Worm (Caenorhabditis elegans) whole organism, L4 larva: ENCODE results near the gene srh-239.

Experiments
- F10B5.3 ChIP-seq: sonication (generic microtip); optimal IDR thresholded peaks from 2 replicates; lab custom pipeline; 2016; ENCODE audit warnings: mild to moderate bottlenecking, missing genetic modification characterization, missing compliant biosample characterization
- F26F4.8 ChIP-seq: fragments of 200-800 bp; sonication (Bioruptor generic); conservative IDR thresholded peaks from 2 replicates; pipeline ENCODE4 v1.3.6; 2022; ENCODE audit warnings: missing genetic modification characterization, missing compliant biosample characterization
- F49E8.2 ChIP-seq: sonication (generic microtip); optimal IDR thresholded peaks from 2 replicates; lab custom pipeline; 2016; ENCODE audit warnings: missing compliant biosample characterization, mild to moderate bottlenecking, missing genetic modification characterization, borderline replicate concordance
- ama-1 ChIP-seq: fragments of 150-350 bp; optimal IDR thresholded peaks from 2 replicates; lab custom pipeline; 2014; ENCODE audit warnings: inconsistent platforms, mixed read lengths
- ceh-82 ChIP-seq: sonication (generic microtip); optimal IDR thresholded peaks from 2 replicates; lab custom pipeline; 2017; ENCODE audit warnings: missing biosample characterization, missing genetic modification characterization
- ces-1 ChIP-seq: fragments of 150-350 bp; sonication (generic microtip); optimal IDR thresholded peaks from 4 replicates; lab custom pipeline; 2014; ENCODE audit warnings: missing biosample characterization, missing genetic modification reagents, missing genetic modification characterization
- fkh-10 ChIP-seq: fragments of 150-350 bp; optimal IDR thresholded peaks from 2 replicates; lab custom pipeline; 2014; ENCODE audit warnings: missing biosample characterization, missing genetic modification reagents, missing genetic modification characterization
- lin-39 ChIP-seq: fragments of 150-350 bp; optimal IDR thresholded peaks from 2 replicates; lab custom pipeline; 2014; ENCODE audit warnings: missing biosample characterization, missing genetic modification reagents, missing genetic modification characterization
- lir-3 ChIP-seq: sonication (generic microtip); optimal IDR thresholded peaks from 2 replicates; lab custom pipeline; 2016; ENCODE audit warnings: mild to moderate bottlenecking, missing genetic modification characterization, missing compliant biosample characterization
- nhr-11 ChIP-seq: fragments of 150-350 bp; optimal IDR thresholded peaks from 2 replicates; lab custom pipeline; 2014; ENCODE audit warnings: missing biosample characterization, missing genetic modification characterization
- nhr-77 ChIP-seq: fragments of 150-350 bp; optimal IDR thresholded peaks from 2 replicates; lab custom pipeline; 2014; ENCODE audit warnings: missing biosample characterization, missing genetic modification characterization
- snpc-4 ChIP-seq: fragments of 150-350 bp; optimal IDR thresholded peaks from 2 replicates; lab custom pipeline; 2014; ENCODE audit warnings: missing biosample characterization, missing genetic modification characterization
- unc-39 ChIP-seq: sonication (generic microtip); optimal IDR thresholded peaks from 2 replicates; lab custom pipeline; 2017; ENCODE audit warnings: missing biosample characterization, missing genetic modification characterization

DNA sequence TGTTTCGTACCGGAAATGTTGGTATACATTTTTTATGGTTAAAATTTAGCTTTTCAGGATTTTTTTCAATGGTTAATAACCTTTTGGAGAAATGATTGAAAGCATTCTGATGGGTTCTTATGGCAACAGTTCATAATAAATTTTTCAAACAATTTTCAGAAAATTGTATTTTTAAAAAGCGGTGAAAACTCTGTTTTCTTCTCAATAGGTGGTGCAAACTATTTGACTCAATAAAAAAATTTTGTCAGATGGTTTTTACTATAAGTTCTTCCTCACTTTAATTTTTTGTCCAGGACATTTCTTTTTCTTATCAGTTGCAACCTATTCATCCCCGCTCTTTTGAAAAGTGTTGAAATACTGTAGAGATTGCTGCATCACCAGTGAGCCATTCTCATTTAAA, 3.3 kb downstream of the srh-239 start, which contains the start of gene T26H5.14:
- TF ChIP-seq F10B5.3 (tag; lab: Kevin White, UChicago) (no peak), ceh-82 (no peak), lin-39 (tag; lab: Kevin White, UChicago) (no peak), fkh-10 (GFP tag; lab: Kevin White, UChicago) (no peak), nhr-11 (tag; lab: Kevin White, UChicago) (no peak), ama-1 (no peak), lir-3 (no peak), unc-39 (no peak), snpc-4 (no peak), nhr-77 (no peak), F49E8.2 (tag; lab: Kevin White, UChicago) (no peak), ces-1 (no peak), F26F4.8 (GFP tag; lab: Robert Waterston, UW) (no peak)
